Worm (Caenorhabditis elegans) whole organism, L4 larva: ENCODE results near the gene F26F12.4.
A peak's percentile ranks its signal among the peaks of the same experiment; 100 is the strongest.

ENCODE experiments used
- ceh-62 ChIP-seq: sonication (generic microtip); optimal IDR thresholded peaks from 2 replicates; lab custom pipeline; 2017; ENCODE audit warnings: missing biosample characterization, missing genetic modification characterization
- ceh-82 ChIP-seq: sonication (generic microtip); optimal IDR thresholded peaks from 2 replicates; lab custom pipeline; 2017; ENCODE audit warnings: missing biosample characterization, missing genetic modification characterization
- fos-1 ChIP-seq: fragments of 150-350 bp; optimal IDR thresholded peaks from 2 replicates; lab custom pipeline; 2014; ENCODE audit warnings: missing biosample characterization, missing genetic modification characterization
- lin-38 ChIP-seq: fragments of 200-800 bp; sonication (Bioruptor generic); IDR thresholded peaks from 2 replicates; pipeline ENCODE4 v1.3.6; 2022; ENCODE audit warnings: missing genetic modification reagents, missing genetic modification characterization, missing compliant biosample characterization
- mdt-29 ChIP-seq: fragments of 200-800 bp; sonication (Bioruptor generic); IDR thresholded peaks from 2 replicates; pipeline ENCODE4 v1.3.6; 2022; ENCODE audit warnings: missing genetic modification reagents, missing genetic modification characterization, missing compliant biosample characterization
- nhr-11 ChIP-seq: fragments of 150-350 bp; optimal IDR thresholded peaks from 2 replicates; lab custom pipeline; 2014; ENCODE audit warnings: missing biosample characterization, missing genetic modification characterization
- nhr-237 ChIP-seq: sonication (generic microtip); optimal IDR thresholded peaks from 2 replicates; lab custom pipeline; 2017; ENCODE audit warnings: missing biosample characterization, missing genetic modification characterization
- nhr-25 ChIP-seq: sonication (generic microtip); optimal IDR thresholded peaks from 2 replicates; lab custom pipeline; 2017; ENCODE audit warnings: missing genetic modification characterization, mild to moderate bottlenecking, missing compliant biosample characterization, antibody characterized with exemption, moderate library complexity, borderline replicate concordance; ENCODE audit not compliant: insufficient read depth
- pqm-1 ChIP-seq: sonication (generic microtip); optimal IDR thresholded peaks from 2 replicates; lab custom pipeline; 2017; ENCODE audit warnings: missing biosample characterization, missing genetic modification characterization
- unc-130 ChIP-seq: sonication (generic microtip); optimal IDR thresholded peaks from 2 replicates; lab custom pipeline; 2016; ENCODE audit warnings: missing genetic modification reagents, missing genetic modification characterization, missing compliant biosample characterization
- unc-62 ChIP-seq, 3 experiments: fragments of 150-350 bp in 1 of 3; sonication (generic microtip); optimal IDR thresholded peaks in 2 of 3; peaks in 1 of 3; 1 replicate in 1 of 3; 2 replicates in 2 of 3; lab custom pipeline; 2014 to 2017; ENCODE audit warnings: missing biosample characterization in 3 of 3, missing genetic modification characterization in 3 of 3, missing genetic modification reagents in 3 of 3, missing genotype in 1 of 3
- zag-1 ChIP-seq: fragments of 150-350 bp; optimal IDR thresholded peaks from 2 replicates; lab custom pipeline; 2014; ENCODE audit warnings: missing biosample characterization, missing genetic modification characterization

DNA sequence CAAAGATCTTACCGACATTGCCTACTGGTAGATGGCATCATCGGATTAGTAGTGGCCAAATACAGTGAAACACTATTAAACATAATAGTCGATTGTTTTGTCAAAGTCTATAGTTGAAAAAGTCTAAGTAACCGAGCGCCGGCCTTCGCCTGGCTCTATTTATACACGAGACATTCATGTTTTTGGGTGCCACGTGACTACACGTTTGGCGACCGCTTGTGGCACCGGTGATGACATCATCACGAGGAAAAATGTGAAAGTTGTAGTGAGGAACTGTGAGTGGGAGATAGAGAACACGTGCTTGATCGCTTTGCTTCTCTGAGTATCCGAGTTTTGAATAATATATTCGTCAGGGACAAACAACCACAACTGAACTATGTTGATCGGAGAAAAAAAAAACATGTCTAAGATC, 24.8 kb downstream of the F26F12.4 start:
- TF ChIP-seq fos-1 (tag; lab: Kevin White, UChicago) (no peak), ceh-62 (no peak), ceh-82 (tag; lab: Kevin White, UChicago) (no peak), nhr-11 (peak; percentile 87), nhr-25 (peak; percentile 51), unc-62 (GFP tag; optimal IDR thresholded peaks at IDR 0.05 in 1 of 2; lab: Kevin White, UChicago) (peak in 1 of 2 experiments; percentile 99), unc-62 (tag; optimal IDR thresholded peaks at IDR 0.05; lab: Kevin White, UChicago) (no peak), mdt-29 (peak; percentile 67; the same call in 1 of the 2 replicates), pqm-1 (tag; lab: Kevin White, UChicago) (no peak), unc-130 (no peak), zag-1 (tag; lab: Kevin White, UChicago) (no peak), lin-38 (GFP tag; lab: Robert Waterston, UW) (no peak; the same call in none of the 2 replicates), nhr-237 (no peak)
